ENCODE assay signal across 1 fruit fly cellular context in genomic region chr3L:8457866-8458766, dm6.
TF ChIP-seq lines count a peak whose summit lies in the region.

No protein-coding gene starts in this region.

TF ChIP-seq in whole organism, embryonic, 481 proteins besides CTCF, POLR2A, EP300 and RAD21 (continued from another document):
- TF ChIP-seq C15 (GFP tag; IDR thresholded peaks at IDR 0.05; lab: Robert Waterston, UW) (peak; percentile 94), cg (GFP tag; optimal IDR thresholded peaks at IDR 0.05; lab: Kevin White, UChicago) (no peak), jigr1 (GFP tag; IDR thresholded peaks at IDR 0.05; lab: Robert Waterston, UW) (peak; percentile 96), zfh1 (GFP tag; IDR thresholded peaks at IDR 0.05; lab: Robert Waterston, UW) (peak; percentile 99), MESR4 (GFP tag; optimal IDR thresholded peaks at IDR 0.05; lab: Kevin White, UChicago) (peak; percentile 74), ems (GFP tag; optimal IDR thresholded peaks at IDR 0.05; lab: Kevin White, UChicago) (peak; percentile 98), CG3847 (GFP tag; IDR thresholded peaks at IDR 0.05; lab: Robert Waterston, UW) (peak; percentile 97), CG3281 (GFP tag; optimal IDR thresholded peaks at IDR 0.05; lab: Kevin White, UChicago) (peak; percentile 97), CG10209 (GFP tag; optimal IDR thresholded peaks at IDR 0.05; lab: Kevin White, UChicago) (peak; percentile 98), CG15073 (GFP tag; optimal IDR thresholded peaks at IDR 0.05; lab: Kevin White, UChicago) (peak; percentile 85), chm (GFP tag; IDR thresholded peaks at IDR 0.05; lab: Robert Waterston, UW) (peak; percentile 98), klu (GFP tag; IDR thresholded peaks at IDR 0.05; lab: Robert Waterston, UW) (peak; percentile 95), z (GFP tag; IDR thresholded peaks at IDR 0.05; lab: Robert Waterston, UW) (peak; percentile 88), CG3726 (GFP tag; IDR thresholded peaks at IDR 0.05; lab: Robert Waterston, UW) (peak; percentile 98), Mrtf (GFP tag; IDR thresholded peaks at IDR 0.05; lab: Robert Waterston, UW) (peak; percentile 96), CG17802 (tag; optimal IDR thresholded peaks at IDR 0.05; lab: Kevin White, UChicago) (peak; percentile 89), MBD-R2 (GFP tag; IDR thresholded peaks at IDR 0.05; lab: Robert Waterston, UW) (peak; percentile 92), CG8290 (GFP tag; optimal IDR thresholded peaks at IDR 0.05; lab: Kevin White, UChicago) (peak; percentile 97), CG8290 (tag; optimal IDR thresholded peaks at IDR 0.05; lab: Kevin White, UChicago) (peak; percentile 81 to 87), Ssrp (tag; optimal IDR thresholded peaks at IDR 0.05; lab: Kevin White, UChicago) (peak; percentile 99), CG14965 (GFP tag; optimal IDR thresholded peaks at IDR 0.05; lab: Kevin White, UChicago; ENCODE audit: borderline replicate concordance) (peak; percentile 84), CG42726 (GFP tag; IDR thresholded peaks at IDR 0.05; lab: Robert Waterston, UW; ENCODE audit: partially characterized antibody) (0 out of 2 replicates have a peak, but pooled peaks have one; percentile 6), GATAe (GFP tag; conservative IDR thresholded peaks at IDR 0.05; lab: Robert Waterston, UW) (peak; percentile 86), Nf-YA (GFP tag; IDR thresholded peaks at IDR 0.05; lab: Robert Waterston, UW) (peak; percentile 97), CG14050 (GFP tag; IDR thresholded peaks at IDR 0.05; lab: Robert Waterston, UW) (peak; percentile 97), ssp (GFP tag; IDR thresholded peaks at IDR 0.05; lab: Robert Waterston, UW) (peak; percentile 92), Sox102F (GFP tag; optimal IDR thresholded peaks at IDR 0.05; lab: Kevin White, UChicago) (peak; percentile 100), grau (tag; optimal IDR thresholded peaks at IDR 0.05; lab: Kevin White, UChicago) (peak; percentile 98), ap (GFP tag; IDR thresholded peaks at IDR 0.05; lab: Robert Waterston, UW) (peak; percentile 97), Tbp (GFP tag; optimal IDR thresholded peaks at IDR 0.05; lab: Kevin White, UChicago) (no peak), peb (GFP tag; IDR thresholded peaks at IDR 0.05; lab: Robert Waterston, UW) (peak; percentile 97), CG15696 (tag; optimal IDR thresholded peaks at IDR 0.05; lab: Kevin White, UChicago) (peak; percentile 91), fd3F (GFP tag; optimal IDR thresholded peaks at IDR 0.05; lab: Kevin White, UChicago) (peak; percentile 96), repo (GFP tag; optimal IDR thresholded peaks at IDR 0.05; lab: Kevin White, UChicago) (peak; percentile 97), ATbp (GFP tag; optimal IDR thresholded peaks at IDR 0.05; lab: Kevin White, UChicago) (peak; percentile 99), CG11085 (GFP tag; IDR thresholded peaks at IDR 0.05; lab: Robert Waterston, UW) (peak; percentile 92), CG6791 (GFP tag; IDR thresholded peaks at IDR 0.05; lab: Robert Waterston, UW; ENCODE audit: partially characterized antibody) (no peak)
